Fruit fly (Drosophila melanogaster) Kc167 (cell line): Measurements from ENCODE around the gene CG2233.

ENCODE experiments used
- Myc ChIP-seq: fragments of >200 bp; optimal IDR thresholded peaks from 2 replicates; lab custom pipeline; 2017; ENCODE audit warnings: missing external identifiers
- Sin3A ChIP-seq: fragments of >200 bp; optimal IDR thresholded peaks from 2 replicates; lab custom pipeline; 2018; ENCODE audit warnings: missing external identifiers
- h ChIP-seq: fragments of >200 bp; optimal IDR thresholded peaks from 3 replicates; lab custom pipeline; 2018; ENCODE audit warnings: missing external identifiers
- insv ChIP-seq: fragments of >200 bp; optimal IDR thresholded peaks from 3 replicates; lab custom pipeline; 2018; ENCODE audit warnings: missing external identifiers
- psq ChIP-seq: fragments of >200 bp; optimal IDR thresholded peaks from 2 replicates; lab custom pipeline; 2017; ENCODE audit warnings: missing external identifiers
- ttk ChIP-seq: sonication (Bioruptor generic); optimal IDR thresholded peaks from 2 replicates; lab custom pipeline; 2017; ENCODE audit warnings: missing external identifiers

Gene CG2233

dm6 chrX:8058446-8058900 is 21.2 kb upstream of the CG2233 start:
- no peak for TF ChIP-seq insv (lab: Kevin White, UChicago)
- no peak for TF ChIP-seq ttk (lab: Kevin White, UChicago)
- no peak for TF ChIP-seq Myc (lab: Kevin White, UChicago)
- TF ChIP-seq Sin3A (lab: Kevin White, UChicago), result no peak
- TF ChIP-seq h (lab: Kevin White, UChicago), result no peak
- no peak for TF ChIP-seq psq (lab: Kevin White, UChicago)

- TF ChIP-seq h (lab: Kevin White, UChicago) (no peak), insv (lab: Kevin White, UChicago) (no peak), ttk (lab: Kevin White, UChicago) (no peak), Sin3A (lab: Kevin White, UChicago) (no peak), Myc (lab: Kevin White, UChicago) (no peak), psq (lab: Kevin White, UChicago) (no peak)
Observed at dm6 chrX:8057837-8058445, 20.6 kb upstream of the CG2233 start.

- TF ChIP-seq insv (lab: Kevin White, UChicago) (no peak), Myc (lab: Kevin White, UChicago) (no peak), psq (lab: Kevin White, UChicago) (no peak), Sin3A (lab: Kevin White, UChicago) (no peak), ttk (lab: Kevin White, UChicago) (no peak), h (lab: Kevin White, UChicago) (no peak)
Observed at dm6 chrX:8057299-8057730, 20.0 kb upstream of the CG2233 start.

- no peak for TF ChIP-seq h (lab: Kevin White, UChicago)
- no peak for TF ChIP-seq ttk (lab: Kevin White, UChicago)
- no peak for TF ChIP-seq insv (lab: Kevin White, UChicago)
- no peak for TF ChIP-seq psq (lab: Kevin White, UChicago)
- TF ChIP-seq Sin3A (lab: Kevin White, UChicago), result no peak
- no peak for TF ChIP-seq Myc (lab: Kevin White, UChicago)
Observed at dm6 chrX:8056597-8057228, 19.4 kb upstream of the CG2233 start.

dm6 chrX:8056084-8056483 is 18.8 kb upstream of the CG2233 start:
- no peak for TF ChIP-seq Sin3A (lab: Kevin White, UChicago)
- no peak for TF ChIP-seq h (lab: Kevin White, UChicago)
- no peak for TF ChIP-seq ttk (lab: Kevin White, UChicago)
- no peak for TF ChIP-seq Myc (lab: Kevin White, UChicago)
- TF ChIP-seq insv (lab: Kevin White, UChicago), result no peak
- no peak for TF ChIP-seq psq (lab: Kevin White, UChicago)

DNA sequence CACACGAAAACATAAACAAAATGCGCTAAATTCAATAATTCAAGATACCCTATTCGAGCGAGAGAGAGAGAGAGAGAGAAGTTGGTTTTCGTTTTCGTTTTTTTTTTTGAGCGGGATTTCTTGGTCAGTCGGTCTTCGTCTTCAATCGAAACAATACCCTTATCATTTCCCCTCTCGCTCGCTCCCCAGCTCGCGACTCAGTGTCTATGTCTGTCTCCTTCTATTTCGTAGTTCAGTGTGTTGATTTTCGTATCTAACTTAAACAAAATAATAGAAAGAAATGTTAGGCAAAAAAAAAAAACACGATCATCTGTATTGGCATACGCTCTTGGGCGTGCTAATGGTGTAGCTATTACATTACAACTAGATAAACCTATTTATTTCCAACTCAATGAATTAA is 12.0 kb upstream of the CG2233 start:
- TF ChIP-seq h (lab: Kevin White, UChicago), result no peak
- TF ChIP-seq Myc (lab: Kevin White, UChicago), result no peak
- no peak for TF ChIP-seq ttk (lab: Kevin White, UChicago)

DNA sequence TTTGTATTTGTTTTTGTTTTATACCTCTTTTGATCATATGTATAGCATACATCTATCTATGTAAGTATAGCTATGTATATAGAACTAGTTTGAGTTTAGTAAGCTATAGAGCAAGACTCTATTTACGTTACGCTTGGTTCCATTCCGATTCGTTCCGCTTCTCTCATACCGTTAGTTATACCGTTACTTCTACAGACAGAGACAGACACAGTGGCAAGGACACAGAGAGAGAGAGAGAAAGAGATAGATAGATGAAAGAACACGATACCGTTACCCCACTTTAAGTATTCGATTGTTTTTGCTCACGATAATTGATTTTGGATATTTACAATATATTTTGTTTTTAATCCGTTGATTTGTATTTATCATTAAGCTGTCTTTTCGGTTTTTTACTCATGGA is 9.2 kb upstream of the CG2233 start:
- TF ChIP-seq insv (lab: Kevin White, UChicago) (no peak), Myc (lab: Kevin White, UChicago) (no peak), Sin3A (lab: Kevin White, UChicago) (no peak), psq (lab: Kevin White, UChicago) (no peak), h (lab: Kevin White, UChicago) (no peak), ttk (lab: Kevin White, UChicago) (no peak)

- TF ChIP-seq insv (lab: Kevin White, UChicago) (no peak), h (lab: Kevin White, UChicago) (no peak), ttk (lab: Kevin White, UChicago) (no peak), Sin3A (lab: Kevin White, UChicago) (no peak), Myc (lab: Kevin White, UChicago) (no peak), psq (lab: Kevin White, UChicago) (no peak)
Observed at dm6 chrX:8038934-8039333, 1.6 kb upstream of the CG2233 start.

- TF ChIP-seq h (lab: Kevin White, UChicago) (no peak), Myc (lab: Kevin White, UChicago) (no peak), insv (lab: Kevin White, UChicago) (no peak), psq (lab: Kevin White, UChicago) (no peak)
Observed at dm6 chrX:8021245-8021644, 16.1 kb downstream of the CG2233 start, which contains the start of gene CG15333. CG15333 (minus strand) TSS chrX:8021345.

DNA sequence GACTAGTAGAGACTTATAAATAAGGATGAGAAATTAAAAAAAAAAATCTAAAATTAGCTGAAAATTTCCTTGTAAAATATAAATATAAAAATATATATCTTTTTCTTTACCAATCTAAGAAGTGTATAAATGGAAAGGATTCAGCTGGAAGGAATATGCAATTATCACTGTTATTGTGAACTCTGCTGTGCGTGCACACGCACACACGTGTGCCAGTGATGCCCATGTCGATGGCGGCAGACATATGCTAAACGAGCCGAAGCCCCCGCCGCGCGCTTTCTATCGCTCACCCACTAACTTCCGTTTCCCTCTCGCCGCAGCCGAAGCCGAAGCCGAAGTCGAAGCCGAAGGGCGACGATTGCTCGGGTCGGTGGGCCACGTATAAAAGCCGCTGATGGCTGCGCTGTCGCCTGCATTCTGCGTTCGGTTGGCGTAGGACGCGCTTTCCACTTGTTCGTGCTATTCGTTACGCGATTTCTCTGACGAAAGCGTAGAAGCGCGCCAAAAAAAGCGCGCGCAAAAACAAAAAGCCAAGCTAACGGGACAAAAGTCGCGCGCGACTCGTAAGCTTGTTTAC is 42.1 kb downstream of the CG2233 start, which contains the start of gene Tbh:
Gene Tbh (plus strand): TSS at position 527 of the 577 bp plus-strand sequence.
- TF ChIP-seq Sin3A (lab: Kevin White, UChicago) (no peak), h (lab: Kevin White, UChicago) (no peak), Myc (lab: Kevin White, UChicago) (no peak), ttk (lab: Kevin White, UChicago) (no peak), psq (lab: Kevin White, UChicago) (no peak), insv (lab: Kevin White, UChicago) (no peak)

- TF ChIP-seq h (lab: Kevin White, UChicago) (no peak), psq (lab: Kevin White, UChicago) (no peak), ttk (lab: Kevin White, UChicago) (no peak), insv (lab: Kevin White, UChicago) (no peak), Sin3A (lab: Kevin White, UChicago) (no peak), Myc (lab: Kevin White, UChicago) (no peak)
Observed at dm6 chrX:7986551-7986950, 50.8 kb downstream of the CG2233 start.
